Worm (Caenorhabditis elegans) whole organism, L4 larva: ENCODE results near the gene B0304.2.

Experiments used
- D1046.2 ChIP-seq: fragments of 200-800 bp; sonication (Bioruptor generic); IDR thresholded peaks from 2 replicates; pipeline ENCODE4 v1.3.6; 2022; ENCODE audit warnings: missing genetic modification characterization, missing compliant biosample characterization
- R02D3.7 ChIP-seq: fragments of 150-350 bp; sonication (generic microtip); optimal IDR thresholded peaks from 3 replicates; lab custom pipeline; 2014; ENCODE audit warnings: missing biosample characterization, missing genetic modification characterization
- Y5F2A.4 ChIP-seq: fragments of 200-800 bp; sonication (Bioruptor generic); optimal IDR thresholded peaks from 2 replicates; lab custom pipeline; 2018; ENCODE audit warnings: mild to moderate bottlenecking, missing genetic modification characterization, missing compliant biosample characterization
- Y75B8A.6 ChIP-seq: fragments of 200-800 bp; sonication (Bioruptor generic); IDR thresholded peaks from 2 replicates; pipeline ENCODE4 v1.3.6; 2022; ENCODE audit warnings: missing genetic modification reagents, missing genetic modification characterization, missing compliant biosample characterization
- ZK337.2 ChIP-seq: fragments of 200-800 bp; sonication (Bioruptor generic); IDR thresholded peaks from 2 replicates; pipeline ENCODE4 v1.3.6; 2022; ENCODE audit warnings: missing genetic modification reagents, missing genetic modification characterization, missing compliant biosample characterization
- aha-1 ChIP-seq: fragments of 150-350 bp; peaks from one replicate; lab custom pipeline; 2014; ENCODE audit warnings: missing biosample characterization, missing genetic modification characterization
- ama-1 ChIP-seq: fragments of 150-350 bp; optimal IDR thresholded peaks from 2 replicates; lab custom pipeline; 2014; ENCODE audit warnings: inconsistent platforms, mixed read lengths
- ceh-28 ChIP-seq: fragments of 150-350 bp; optimal IDR thresholded peaks from 2 replicates; lab custom pipeline; 2014; ENCODE audit warnings: missing biosample characterization, missing genetic modification reagents, missing genetic modification characterization
- ceh-32 ChIP-seq: sonication (generic microtip); optimal IDR thresholded peaks from 2 replicates; lab custom pipeline; 2016; ENCODE audit warnings: mild to moderate bottlenecking, missing genetic modification characterization, missing compliant biosample characterization; ENCODE audit not compliant: poor library complexity
- ces-1 ChIP-seq: fragments of 150-350 bp; sonication (generic microtip); optimal IDR thresholded peaks from 4 replicates; lab custom pipeline; 2014; ENCODE audit warnings: missing biosample characterization, missing genetic modification reagents, missing genetic modification characterization
- daf-12 ChIP-seq: fragments of 150-350 bp; optimal IDR thresholded peaks from 2 replicates; lab custom pipeline; 2014; ENCODE audit warnings: missing biosample characterization, missing genetic modification reagents, missing genetic modification characterization
- daf-8 ChIP-seq: fragments of 200-800 bp; sonication (Bioruptor generic); IDR thresholded peaks from 2 replicates; pipeline ENCODE4 v1.3.6; 2022; ENCODE audit warnings: missing genetic modification characterization, missing compliant biosample characterization
- dmd-6 ChIP-seq: fragments of 200-800 bp; sonication (Bioruptor generic); IDR thresholded peaks from 2 replicates; pipeline ENCODE4 v1.3.6; 2022; ENCODE audit warnings: missing genetic modification reagents, missing genetic modification characterization, missing compliant biosample characterization
- dmd-8 ChIP-seq: fragments of 200-800 bp; sonication (Bioruptor generic); IDR thresholded peaks from 2 replicates; pipeline ENCODE4 v1.3.6; 2022; ENCODE audit warnings: missing genetic modification characterization, missing compliant biosample characterization
- duxl-1 ChIP-seq: sonication (generic microtip); optimal IDR thresholded peaks from 2 replicates; lab custom pipeline; 2016; ENCODE audit warnings: mild to moderate bottlenecking, missing genetic modification characterization, moderate library complexity, missing compliant biosample characterization; ENCODE audit not compliant: poor library complexity
- dve-1 ChIP-seq: sonication (generic microtip); optimal IDR thresholded peaks from 2 replicates; lab custom pipeline; 2017; ENCODE audit warnings: antibody characterized with exemption, mild to moderate bottlenecking, missing genetic modification characterization, missing compliant biosample characterization; ENCODE audit not compliant: insufficient read depth
- egl-27 ChIP-seq: sonication (generic microtip); optimal IDR thresholded peaks from 3 replicates; lab custom pipeline; 2017; ENCODE audit warnings: missing biosample characterization, missing genetic modification reagents, missing genetic modification characterization
- fkh-10 ChIP-seq: fragments of 150-350 bp; optimal IDR thresholded peaks from 2 replicates; lab custom pipeline; 2014; ENCODE audit warnings: missing biosample characterization, missing genetic modification reagents, missing genetic modification characterization
- hlh-30 ChIP-seq: sonication (generic microtip); optimal IDR thresholded peaks from 2 replicates; lab custom pipeline; 2017; ENCODE audit warnings: antibody characterized with exemption, mild to moderate bottlenecking, missing genetic modification characterization, missing compliant biosample characterization; ENCODE audit not compliant: insufficient read depth
- jun-1 ChIP-seq: fragments of 150-350 bp; optimal IDR thresholded peaks from 2 replicates; lab custom pipeline; 2014; ENCODE audit warnings: missing biosample characterization, missing genetic modification reagents, missing genetic modification characterization
- lin-13 ChIP-seq: fragments of 150-350 bp; optimal IDR thresholded peaks from 2 replicates; lab custom pipeline; 2014; ENCODE audit warnings: missing biosample characterization, missing genetic modification reagents, missing genetic modification characterization
- lin-15B ChIP-seq: fragments of 150-350 bp; sonication (generic microtip); optimal IDR thresholded peaks from 3 replicates; lab custom pipeline; 2014; ENCODE audit warnings: missing biosample characterization, missing genetic modification characterization
- lin-29 ChIP-seq: fragments of 200-800 bp; sonication (Bioruptor generic); IDR thresholded peaks from 2 replicates; pipeline ENCODE4 v1.3.6; 2022; ENCODE audit warnings: missing genetic modification reagents, missing genetic modification characterization, missing compliant biosample characterization
- madf-9 ChIP-seq: fragments of 200-800 bp; sonication (Bioruptor generic); conservative IDR thresholded peaks from 2 replicates; pipeline ENCODE4 v1.3.6; 2022; ENCODE audit warnings: missing genetic modification reagents, missing genetic modification characterization, missing compliant biosample characterization
- mdt-29 ChIP-seq: fragments of 200-800 bp; sonication (Bioruptor generic); IDR thresholded peaks from 2 replicates; pipeline ENCODE4 v1.3.6; 2022; ENCODE audit warnings: missing genetic modification reagents, missing genetic modification characterization, missing compliant biosample characterization
- mes-2 ChIP-seq: sonication (generic microtip); optimal IDR thresholded peaks from 2 replicates; lab custom pipeline; 2016; ENCODE audit warnings: missing genotype, mild to moderate bottlenecking, missing genetic modification characterization, missing compliant biosample characterization; ENCODE audit not compliant: poor library complexity, severe bottlenecking
- mxl-2 ChIP-seq: fragments of 200-800 bp; sonication (Bioruptor generic); conservative IDR thresholded peaks from 2 replicates; pipeline ENCODE4 v1.3.6; 2022; ENCODE audit warnings: missing genetic modification reagents, missing genetic modification characterization, missing compliant biosample characterization
- mxl-3 ChIP-seq: fragments of 200-800 bp; sonication (Bioruptor generic); optimal IDR thresholded peaks from 2 replicates; lab custom pipeline; 2018; ENCODE audit warnings: mild to moderate bottlenecking, missing genetic modification characterization, missing compliant biosample characterization
- nhr-102 ChIP-seq: sonication (generic microtip); optimal IDR thresholded peaks from 2 replicates; lab custom pipeline; 2016; ENCODE audit warnings: mild to moderate bottlenecking, missing genetic modification characterization, moderate library complexity, missing compliant biosample characterization
- nhr-28 ChIP-seq: fragments of 150-350 bp; optimal IDR thresholded peaks from 2 replicates; lab custom pipeline; 2014; ENCODE audit warnings: missing biosample characterization, missing genetic modification characterization
- nhr-48 ChIP-seq: sonication (generic microtip); optimal IDR thresholded peaks from 2 replicates; lab custom pipeline; 2016; ENCODE audit warnings: mild to moderate bottlenecking, missing genetic modification characterization, missing compliant biosample characterization
- pha-4 ChIP-seq, 2 experiments: fragments of 150-350 bp in 1 of 2; fragments of 200-800 bp in 1 of 2; sonication (Bioruptor generic) in 1 of 2; IDR thresholded peaks in 1 of 2; optimal IDR thresholded peaks in 1 of 2; 2 replicates each; pipeline versions ENCODE4 v1.3.6 to Lab custom; 2014 to 2022; ENCODE audit warnings: missing genetic modification characterization in 2 of 2, missing genetic modification reagents in 2 of 2, missing biosample characterization in 1 of 2, missing compliant biosample characterization in 1 of 2
- pqm-1 ChIP-seq: sonication (generic microtip); optimal IDR thresholded peaks from 2 replicates; lab custom pipeline; 2017; ENCODE audit warnings: missing biosample characterization, missing genetic modification characterization
- rbr-2 ChIP-seq: sonication (generic microtip); optimal IDR thresholded peaks from 2 replicates; lab custom pipeline; 2016; ENCODE audit warnings: missing genotype, missing genetic modification characterization, missing compliant biosample characterization
- set-16 ChIP-seq: fragments of 200-800 bp; sonication (Bioruptor generic); IDR thresholded peaks from 2 replicates; pipeline ENCODE4 v1.3.6; 2022; ENCODE audit warnings: missing genetic modification reagents, missing genetic modification characterization, missing compliant biosample characterization
- skn-1 ChIP-seq: fragments of 150-350 bp; optimal IDR thresholded peaks from 2 replicates; lab custom pipeline; 2014; ENCODE audit warnings: missing biosample characterization, missing genetic modification characterization
- snpc-4 ChIP-seq: fragments of 150-350 bp; optimal IDR thresholded peaks from 2 replicates; lab custom pipeline; 2014; ENCODE audit warnings: missing biosample characterization, missing genetic modification characterization
- tra-1 ChIP-seq: fragments of 200-800 bp; sonication (Bioruptor generic); IDR thresholded peaks from 2 replicates; pipeline ENCODE4 v1.3.6; 2022; ENCODE audit warnings: missing genetic modification reagents, missing genetic modification characterization, missing compliant biosample characterization
- unc-130 ChIP-seq: sonication (generic microtip); optimal IDR thresholded peaks from 2 replicates; lab custom pipeline; 2016; ENCODE audit warnings: missing genetic modification reagents, missing genetic modification characterization, missing compliant biosample characterization
- unc-39 ChIP-seq: sonication (generic microtip); optimal IDR thresholded peaks from 2 replicates; lab custom pipeline; 2017; ENCODE audit warnings: missing biosample characterization, missing genetic modification characterization
- zfp-3 ChIP-seq: fragments of 200-800 bp; sonication (Bioruptor generic); conservative IDR thresholded peaks from 2 replicates; pipeline ENCODE4 v1.3.6; 2022; ENCODE audit warnings: missing genetic modification reagents, missing genetic modification characterization, missing compliant biosample characterization
- zip-2 ChIP-seq: fragments of 150-350 bp; optimal IDR thresholded peaks from 2 replicates; lab custom pipeline; 2014; ENCODE audit warnings: missing biosample characterization, missing genetic modification characterization
- ztf-11 ChIP-seq: fragments of 150-350 bp; optimal IDR thresholded peaks from 2 replicates; lab custom pipeline; 2014; ENCODE audit warnings: missing biosample characterization, missing genetic modification characterization

B0304.2 gene

ce11 chrII:4527800-4528199 is 4.4 kb downstream of the B0304.2 start, which contains the start of gene sra-35:
Gene sra-35 (minus strand): TSS chrII:4527900.
- TF ChIP-seq lin-15B (tag; lab: Kevin White, UChicago) = no peak
- TF ChIP-seq nhr-28 (tag; lab: Kevin White, UChicago) = no peak
- no peak for TF ChIP-seq ceh-28 (tag; lab: Kevin White, UChicago)
- no peak for TF ChIP-seq pha-4 (GFP tag; IDR thresholded peaks at IDR 0.05; lab: Robert Waterston, UW)
- TF ChIP-seq pha-4 (tag; optimal IDR thresholded peaks at IDR 0.05; lab: Kevin White, UChicago) = no peak
- TF ChIP-seq ztf-11 (tag; lab: Kevin White, UChicago) = no peak
- TF ChIP-seq aha-1 (tag; lab: Kevin White, UChicago) = no peak
- TF ChIP-seq egl-27 (tag; lab: Kevin White, UChicago) = no peak
- no peak for TF ChIP-seq mxl-3 (GFP tag; lab: Kevin White, UChicago)
- no peak for TF ChIP-seq Y5F2A.4
- no peak for TF ChIP-seq jun-1 (tag; lab: Kevin White, UChicago)
- TF ChIP-seq lin-29 (GFP tag; lab: Robert Waterston, UW) = no peak
- TF ChIP-seq duxl-1 (tag; lab: Kevin White, UChicago) = no peak
- no peak for TF ChIP-seq mes-2 (tag; lab: Kevin White, UChicago)
- TF ChIP-seq madf-9 = no peak
- TF ChIP-seq mxl-2 (GFP tag; lab: Robert Waterston, UW) = no peak
- no peak for TF ChIP-seq dve-1 (tag; lab: Kevin White, UChicago)
- TF ChIP-seq nhr-48 (tag; lab: Kevin White, UChicago) = no peak
- no peak for TF ChIP-seq pqm-1

DNA sequence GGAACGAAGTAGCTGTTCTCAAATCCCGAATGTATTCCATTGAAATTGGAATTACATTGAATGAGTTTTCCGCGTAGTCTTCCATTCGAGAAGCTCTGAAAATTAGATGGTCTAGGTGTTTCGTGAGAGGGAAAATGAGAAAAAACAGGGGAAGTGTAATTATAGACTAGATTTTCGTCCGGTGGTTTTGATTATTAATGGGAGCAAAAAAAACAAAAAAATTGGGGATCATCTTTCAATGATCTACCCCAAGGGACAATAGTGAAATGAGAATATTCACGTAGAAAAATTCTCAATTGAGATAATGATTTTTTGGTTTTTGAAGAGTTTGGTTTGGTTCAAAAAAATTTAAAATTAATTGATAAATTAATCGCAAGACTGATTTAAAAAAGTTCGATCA is 8.5 kb downstream of the B0304.2 start, which contains the start of gene sra-32:
Gene sra-32, minus strand, starts transcription at position 101 of the 400 bp plus-strand sequence.
- TF ChIP-seq set-16 (no peak), Y75B8A.6 (GFP tag; lab: Robert Waterston, UW) (no peak), skn-1 (tag; lab: Kevin White, UChicago) (no peak), madf-9 (no peak), dmd-6 (no peak), mxl-3 (GFP tag; lab: Kevin White, UChicago) (no peak), tra-1 (no peak), daf-8 (GFP tag; lab: Robert Waterston, UW) (no peak), rbr-2 (no peak), D1046.2 (GFP tag; lab: Robert Waterston, UW) (no peak), mdt-29 (GFP tag; lab: Robert Waterston, UW) (no peak), fkh-10 (GFP tag; lab: Kevin White, UChicago) (no peak), lin-13 (GFP tag; lab: Kevin White, UChicago) (no peak), dmd-8 (GFP tag; lab: Robert Waterston, UW) (no peak), R02D3.7 (tag; lab: Kevin White, UChicago) (no peak), zip-2 (tag; lab: Kevin White, UChicago) (no peak), snpc-4 (tag; lab: Kevin White, UChicago) (no peak), ceh-32 (tag; lab: Kevin White, UChicago) (no peak), unc-39 (no peak), hlh-30 (tag; lab: Kevin White, UChicago) (no peak)

DNA sequence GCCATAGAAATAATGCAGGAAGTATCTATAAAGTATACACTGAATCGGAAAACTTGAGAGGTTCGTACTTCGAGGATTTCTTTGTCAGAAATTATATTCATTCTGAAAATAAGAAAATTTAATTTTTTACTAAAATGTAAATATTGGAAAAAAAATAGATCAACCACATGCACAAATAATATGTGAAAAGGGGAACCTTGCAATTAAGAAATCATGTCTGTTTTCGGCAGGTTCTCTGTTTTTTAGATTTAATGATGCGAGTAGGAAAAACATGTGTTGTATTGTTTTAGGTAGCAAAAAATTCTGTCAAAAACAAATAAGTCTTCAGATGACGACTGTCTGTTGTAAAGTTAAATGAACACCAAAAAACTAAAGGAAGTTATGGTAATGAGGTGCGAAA is 13.7 kb downstream of the B0304.2 start, which contains the start of gene sra-33:
Gene sra-33, minus strand, starts transcription at position 101 of the 400 bp plus-strand sequence.
- TF ChIP-seq skn-1 (tag; lab: Kevin White, UChicago) (no peak), zfp-3 (GFP tag; lab: Robert Waterston, UW) (no peak), daf-12 (tag; lab: Kevin White, UChicago) (no peak), rbr-2 (no peak), dmd-8 (GFP tag; lab: Robert Waterston, UW) (no peak), snpc-4 (tag; lab: Kevin White, UChicago) (no peak), ama-1 (no peak), nhr-102 (tag; lab: Kevin White, UChicago) (no peak), duxl-1 (tag; lab: Kevin White, UChicago) (no peak), ces-1 (GFP tag; lab: Kevin White, UChicago) (no peak), tra-1 (no peak), Y5F2A.4 (no peak), ceh-28 (tag; lab: Kevin White, UChicago) (no peak), unc-130 (GFP tag; lab: Kevin White, UChicago) (no peak), ZK337.2 (GFP tag; lab: Robert Waterston, UW) (no peak)
